Fruit fly (Drosophila melanogaster): ENCODE measurements around the gene CG15362.

DNA sequence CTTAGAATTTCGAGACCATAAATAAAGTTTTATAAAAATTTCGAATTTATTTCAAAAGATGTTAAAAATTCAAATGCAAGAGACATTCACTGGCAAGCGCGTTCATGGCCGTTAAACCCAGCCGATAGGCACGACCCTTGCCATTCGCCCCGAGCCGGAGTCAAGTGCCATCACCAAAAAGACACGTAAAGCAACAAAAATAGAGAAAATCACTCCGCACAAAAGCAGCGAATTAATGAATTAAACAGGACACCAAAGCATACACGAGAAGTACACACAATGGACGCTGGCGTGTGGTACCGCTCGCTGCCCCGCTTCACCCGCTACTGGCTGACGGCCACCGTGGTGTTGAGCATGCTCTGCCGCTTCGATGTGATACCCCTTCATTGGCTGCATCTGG, 7.0 kb upstream of the CG15362 start, which contains the start of gene Der-1:
- TF ChIP-seq CG8159 (tag; optimal IDR thresholded peaks at IDR 0.05): no peak
- no peak for TF ChIP-seq D1 (tag; optimal IDR thresholded peaks at IDR 0.05)
- TF ChIP-seq gl (tag; optimal IDR thresholded peaks at IDR 0.05): no peak
- no peak for TF ChIP-seq CG13204 (GFP tag; optimal IDR thresholded peaks at IDR 0.05)
- TF ChIP-seq Ets98B (GFP tag; IDR thresholded peaks at IDR 0.05): peak; percentile 18; the same call in 1 of the 2 replicates
- no peak for TF ChIP-seq rn (GFP tag; IDR thresholded peaks at IDR 0.05)
- no peak for TF ChIP-seq EcR (GFP tag; optimal IDR thresholded peaks at IDR 0.05)
- no peak for TF ChIP-seq Pif1B (GFP tag; optimal IDR thresholded peaks at IDR 0.05)
- TF ChIP-seq CG17806 (tag; optimal IDR thresholded peaks at IDR 0.05): no peak
- TF ChIP-seq CG8301 (tag; optimal IDR thresholded peaks at IDR 0.05): no peak
- TF ChIP-seq fd96Ca (GFP tag; IDR thresholded peaks at IDR 0.05): no peak

All from whole organism, pupa.